Worm (Caenorhabditis elegans) whole organism, L3 larva: ENCODE data around the gene nhr-47.
"Not testable (repeated sequence)": the region's sequence is repeated elsewhere in the genome, so short reads cannot be mapped to it uniquely, and the experiment has no call there.

ENCODE experiments used
- R02D3.7 ChIP-seq: fragments of 150-350 bp; optimal IDR thresholded peaks from 2 replicates; lab custom pipeline; 2014; ENCODE audit warnings: missing biosample characterization, missing genetic modification characterization
- ceh-82 ChIP-seq: fragments of 150-350 bp; optimal IDR thresholded peaks from 2 replicates; lab custom pipeline; 2014; ENCODE audit warnings: missing biosample characterization, missing genetic modification characterization
- ceh-9 ChIP-seq: sonication (generic microtip); optimal IDR thresholded peaks from 2 replicates; lab custom pipeline; 2018; ENCODE audit warnings: missing biosample characterization, missing genetic modification characterization
- daf-12 ChIP-seq: fragments of 150-350 bp; optimal IDR thresholded peaks from 2 replicates; lab custom pipeline; 2014; ENCODE audit warnings: missing biosample characterization, missing genetic modification reagents, missing genetic modification characterization
- egl-27 ChIP-seq: sonication (generic microtip); optimal IDR thresholded peaks from 4 replicates; lab custom pipeline; 2017; ENCODE audit warnings: missing biosample characterization, missing genetic modification reagents, missing genetic modification characterization
- egl-5 ChIP-seq: fragments of 150-350 bp; optimal IDR thresholded peaks from 2 replicates; lab custom pipeline; 2017; ENCODE audit warnings: missing biosample characterization, missing genetic modification reagents, missing genetic modification characterization, inconsistent platforms
- elt-1 ChIP-seq: fragments of 150-350 bp; optimal IDR thresholded peaks from 2 replicates; lab custom pipeline; 2014; ENCODE audit warnings: missing biosample characterization, missing genetic modification characterization
- elt-2 ChIP-seq: sonication (generic microtip); optimal IDR thresholded peaks from 2 replicates; lab custom pipeline; 2016; ENCODE audit warnings: missing genetic modification reagents, mild to moderate bottlenecking, missing genetic modification characterization, missing compliant biosample characterization
- elt-3 ChIP-seq, 3 experiments: fragments of 150-350 bp in 1 of 3; sonication (generic microtip) in 2 of 3; optimal IDR thresholded peaks; 2 replicates in 2 of 3; 4 replicates in 1 of 3; lab custom pipeline; 2014 to 2017; ENCODE audit warnings: missing biosample characterization in 3 of 3, missing genetic modification characterization in 3 of 3
- eor-1 ChIP-seq, 2 experiments: fragments of 150-350 bp; optimal IDR thresholded peaks; 2 replicates each; lab custom pipeline; 2014 to 2018; ENCODE audit warnings: missing biosample characterization in 2 of 2, missing genetic modification characterization in 2 of 2
- fkh-10 ChIP-seq: sonication (generic microtip); optimal IDR thresholded peaks from 2 replicates; lab custom pipeline; 2017; ENCODE audit warnings: missing biosample characterization, missing genetic modification reagents, missing genetic modification characterization
- fkh-2 ChIP-seq: fragments of 150-350 bp; optimal IDR thresholded peaks from 2 replicates; lab custom pipeline; 2014; ENCODE audit warnings: missing biosample characterization, missing genetic modification reagents, missing genetic modification characterization
- hmg-11 ChIP-seq: sonication (generic microtip); optimal IDR thresholded peaks from 2 replicates; lab custom pipeline; 2016; ENCODE audit warnings: missing genetic modification characterization, missing compliant biosample characterization
- lin-15B ChIP-seq: fragments of 150-350 bp; optimal IDR thresholded peaks from 2 replicates; lab custom pipeline; 2014; ENCODE audit warnings: missing biosample characterization, missing genetic modification characterization
- lin-39 ChIP-seq: fragments of 150-350 bp; optimal IDR thresholded peaks from 2 replicates; lab custom pipeline; 2018; ENCODE audit warnings: missing biosample characterization, missing genetic modification reagents, missing genetic modification characterization
- lsy-12 ChIP-seq: sonication (generic microtip); optimal IDR thresholded peaks from 2 replicates; lab custom pipeline; 2016; ENCODE audit warnings: mild to moderate bottlenecking, missing genetic modification characterization, missing compliant biosample characterization
- mdl-1 ChIP-seq: fragments of 150-350 bp; optimal IDR thresholded peaks from 2 replicates; lab custom pipeline; 2014; ENCODE audit warnings: missing biosample characterization, missing genetic modification characterization
- nfya-1 ChIP-seq: sonication (generic microtip); optimal IDR thresholded peaks from 2 replicates; lab custom pipeline; 2017; ENCODE audit warnings: missing genetic modification characterization, mild to moderate bottlenecking, missing compliant biosample characterization, antibody characterized with exemption, moderate library complexity; ENCODE audit not compliant: insufficient read depth
- nhr-11 ChIP-seq: fragments of 150-350 bp; optimal IDR thresholded peaks from 2 replicates; lab custom pipeline; 2014; ENCODE audit warnings: missing biosample characterization, missing genetic modification characterization
- nhr-237 ChIP-seq: fragments of 150-350 bp; optimal IDR thresholded peaks from 2 replicates; lab custom pipeline; 2014; ENCODE audit warnings: missing biosample characterization, missing genetic modification characterization
- nhr-25 ChIP-seq: sonication (generic microtip); optimal IDR thresholded peaks from 2 replicates; lab custom pipeline; 2017; ENCODE audit warnings: missing biosample characterization, missing genetic modification characterization
- nhr-43 ChIP-seq: sonication (generic microtip); optimal IDR thresholded peaks from 2 replicates; lab custom pipeline; 2016; ENCODE audit warnings: mild to moderate bottlenecking, missing genetic modification characterization, missing compliant biosample characterization; ENCODE audit not compliant: poor library complexity, severe bottlenecking
- nhr-67 ChIP-seq: fragments of 150-350 bp; optimal IDR thresholded peaks from 2 replicates; lab custom pipeline; 2014; ENCODE audit warnings: missing biosample characterization, missing genetic modification characterization
- nhr-76 ChIP-seq: fragments of 150-350 bp; sonication (generic microtip); optimal IDR thresholded peaks from 5 replicates; lab custom pipeline; 2014; ENCODE audit warnings: missing biosample characterization, missing genetic modification characterization
- nhr-77 ChIP-seq: fragments of 150-350 bp; optimal IDR thresholded peaks from 2 replicates; lab custom pipeline; 2014; ENCODE audit warnings: missing biosample characterization, missing genetic modification characterization
- pqm-1 ChIP-seq: fragments of 150-350 bp; optimal IDR thresholded peaks from 2 replicates; lab custom pipeline; 2017; ENCODE audit warnings: missing biosample characterization, missing genetic modification characterization, inconsistent platforms
- snpc-4 ChIP-seq: fragments of 150-350 bp; optimal IDR thresholded peaks from 2 replicates; lab custom pipeline; 2014; ENCODE audit warnings: missing biosample characterization, missing genetic modification characterization
- tbx-2 ChIP-seq: sonication (generic microtip); optimal IDR thresholded peaks from 2 replicates; lab custom pipeline; 2016; ENCODE audit warnings: mild to moderate bottlenecking, missing genetic modification characterization, missing compliant biosample characterization
- unc-39 ChIP-seq: sonication (generic microtip); optimal IDR thresholded peaks from 4 replicates; lab custom pipeline; 2017; ENCODE audit warnings: missing biosample characterization, missing genetic modification characterization
- zag-1 ChIP-seq: fragments of 150-350 bp; optimal IDR thresholded peaks from 2 replicates; lab custom pipeline; 2014; ENCODE audit warnings: missing biosample characterization, missing genetic modification characterization
- ztf-11 ChIP-seq: fragments of 150-350 bp; optimal IDR thresholded peaks from 2 replicates; lab custom pipeline; 2014; ENCODE audit warnings: missing biosample characterization, missing genetic modification characterization

nhr-47 gene

ce11 chrV:5462894-5463293 is 42.2 kb upstream of the nhr-47 start, which contains the start of gene srg-67:
Gene srg-67 (minus strand): TSS chrV:5462994.
- TF ChIP-seq nfya-1 (tag; lab: Kevin White, UChicago): no peak
- TF ChIP-seq snpc-4 (tag; lab: Kevin White, UChicago): no peak
- TF ChIP-seq nhr-25 (tag; lab: Kevin White, UChicago): no peak
- no peak for TF ChIP-seq fkh-2 (tag; lab: Kevin White, UChicago)
- TF ChIP-seq zag-1: no peak
- TF ChIP-seq R02D3.7 (tag; lab: Kevin White, UChicago): no peak
- no peak for TF ChIP-seq ceh-9 (tag; lab: Kevin White, UChicago)
- TF ChIP-seq elt-1: no peak
- TF ChIP-seq ztf-11 (tag; lab: Kevin White, UChicago): no peak

- TF ChIP-seq nhr-237 (tag; lab: Kevin White, UChicago) (no peak), elt-1 (no peak), elt-3 (tag; optimal IDR thresholded peaks at IDR 0.05; lab: Kevin White, UChicago) (no peak), nhr-76 (tag; lab: Kevin White, UChicago) (no peak), nfya-1 (tag; lab: Kevin White, UChicago) (no peak), unc-39 (no peak), tbx-2 (tag; lab: Kevin White, UChicago) (no peak), egl-5 (tag; lab: Kevin White, UChicago) (no peak), ztf-11 (tag; lab: Kevin White, UChicago) (no peak), nhr-77 (tag; lab: Kevin White, UChicago) (no peak), snpc-4 (tag; lab: Kevin White, UChicago) (no peak), elt-2 (tag; lab: Kevin White, UChicago) (no peak), lin-15B (tag; lab: Kevin White, UChicago) (no peak), ceh-82 (no peak), fkh-10 (GFP tag; lab: Kevin White, UChicago) (no peak), nhr-25 (tag; lab: Kevin White, UChicago) (no peak)
Observed at ce11 chrV:5465335-5465734, 39.7 kb upstream of the nhr-47 start, which contains the start of gene srg-68. Gene srg-68 (minus strand): TSS chrV:5465435.

- not testable (repeated sequence) for TF ChIP-seq tbx-2 (tag; lab: Kevin White, UChicago); unc-39; fkh-2 (tag; lab: Kevin White, UChicago)
Observed at ce11 chrV:5468489-5468888, 36.6 kb upstream of the nhr-47 start, which contains the start of gene ZC317.6. Gene ZC317.6 (minus strand): TSS chrV:5468589.

- TF ChIP-seq fkh-10 (GFP tag; lab: Kevin White, UChicago); egl-5 (tag; lab: Kevin White, UChicago); elt-1: not testable (repeated sequence)
Observed at ce11 chrV:5470930-5471329, 34.1 kb upstream of the nhr-47 start, which contains the start of gene ZC317.7. Gene ZC317.7 (minus strand): TSS chrV:5471030.

- TF ChIP-seq nhr-11 (tag; lab: Kevin White, UChicago) (no peak), R02D3.7 (tag; lab: Kevin White, UChicago) (no peak), nhr-67 (tag; lab: Kevin White, UChicago) (no peak), elt-2 (tag; lab: Kevin White, UChicago) (no peak), elt-3 (tag; optimal IDR thresholded peaks at IDR 0.05; lab: Kevin White, UChicago) (no peak)
Observed at ce11 chrV:5477719-5478118, 27.3 kb upstream of the nhr-47 start.

- TF ChIP-seq daf-12 (tag; lab: Kevin White, UChicago) (no peak), mdl-1 (tag; lab: Kevin White, UChicago) (no peak), eor-1 (tag; optimal IDR thresholded peaks at IDR 0.05; lab: Kevin White, UChicago) (no peak), hmg-11 (tag; lab: Kevin White, UChicago) (no peak)
Observed at ce11 chrV:5482315-5482714, 22.7 kb upstream of the nhr-47 start, which contains the start of gene srg-66. Gene srg-66 (minus strand): TSS chrV:5482415.

- TF ChIP-seq elt-1: no peak
- no peak for TF ChIP-seq eor-1 (tag; optimal IDR thresholded peaks at IDR 0.05; lab: Kevin White, UChicago)
- TF ChIP-seq egl-27: no peak
- TF ChIP-seq R02D3.7 (tag; lab: Kevin White, UChicago): no peak
- TF ChIP-seq nhr-43 (tag; lab: Kevin White, UChicago): no peak
- no peak for TF ChIP-seq lin-39 (tag; lab: Kevin White, UChicago)
- no peak for TF ChIP-seq pqm-1 (tag; lab: Kevin White, UChicago)
- TF ChIP-seq lsy-12 (tag; lab: Kevin White, UChicago): no peak
- TF ChIP-seq nhr-77 (tag; lab: Kevin White, UChicago): no peak
Observed at ce11 chrV:5484866-5485265, 20.2 kb upstream of the nhr-47 start, which contains the start of gene srg-65. Gene srg-65 (minus strand): TSS chrV:5484966.
